Worm (Caenorhabditis elegans): ENCODE results near the gene ins-6.
"Not testable (repeated sequence)": the region's sequence is repeated elsewhere in the genome, so short reads cannot be mapped to it uniquely, and the experiment has no call there.

ins-6 gene

DNA sequence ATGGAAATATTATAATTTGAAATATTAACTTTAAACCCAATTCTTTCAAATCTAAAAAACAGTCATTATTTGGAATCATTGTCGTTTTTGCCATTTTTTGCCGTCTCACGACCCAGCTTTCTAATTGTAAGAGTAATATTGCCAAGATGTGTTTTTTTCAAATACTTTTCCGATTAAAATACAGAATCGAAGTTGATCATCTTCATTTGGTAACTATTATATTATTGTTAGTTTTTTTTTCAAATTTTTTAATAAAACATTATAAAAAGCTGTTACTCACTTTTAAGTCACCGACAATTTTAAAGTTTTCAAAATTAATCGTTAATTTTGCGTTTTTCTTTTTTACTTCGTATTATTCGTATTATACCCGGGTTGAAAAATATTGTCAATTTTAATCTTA is 3.0 kb upstream of the ins-6 start, which contains the start of gene ins-5:
Gene ins-5 (plus strand): TSS at position 301 of the 400 bp plus-strand sequence.
- TF ChIP-seq dve-1 (tag; optimal IDR thresholded peaks at IDR 0.05) (no peak), sdc-2 (tag; optimal IDR thresholded peaks at IDR 0.05) (no peak), eyg-1 (tag; optimal IDR thresholded peaks at IDR 0.05) (no peak), fkh-10 (GFP tag; optimal IDR thresholded peaks at IDR 0.05) (no peak), pag-3 (tag; optimal IDR thresholded peaks at IDR 0.05; ENCODE audit: borderline replicate concordance) (no peak), elt-2 (tag; optimal IDR thresholded peaks at IDR 0.05) (no peak), syd-9 (tag; optimal IDR thresholded peaks at IDR 0.05) (no peak), lim-6 (tag; optimal IDR thresholded peaks at IDR 0.05) (no peak), ets-4 (tag; optimal IDR thresholded peaks at IDR 0.05) (no peak), madf-2 (tag; optimal IDR thresholded peaks at IDR 0.05) (no peak), sox-4 (tag; optimal IDR thresholded peaks at IDR 0.05) (no peak), fax-1 (tag; optimal IDR thresholded peaks at IDR 0.05) (no peak), pqm-1 (tag; optimal IDR thresholded peaks at IDR 0.05) (no peak), ceh-24 (tag; optimal IDR thresholded peaks at IDR 0.05) (no peak), unc-42 (tag; optimal IDR thresholded peaks at IDR 0.05) (no peak), ceh-31 (tag; optimal IDR thresholded peaks at IDR 0.05) (no peak), lin-11 (tag; optimal IDR thresholded peaks at IDR 0.05) (no peak), ceh-48 (tag; optimal IDR thresholded peaks at IDR 0.05) (no peak), ceh-34 (tag; optimal IDR thresholded peaks at IDR 0.05) (no peak), pax-1 (tag; optimal IDR thresholded peaks at IDR 0.05) (no peak)

DNA sequence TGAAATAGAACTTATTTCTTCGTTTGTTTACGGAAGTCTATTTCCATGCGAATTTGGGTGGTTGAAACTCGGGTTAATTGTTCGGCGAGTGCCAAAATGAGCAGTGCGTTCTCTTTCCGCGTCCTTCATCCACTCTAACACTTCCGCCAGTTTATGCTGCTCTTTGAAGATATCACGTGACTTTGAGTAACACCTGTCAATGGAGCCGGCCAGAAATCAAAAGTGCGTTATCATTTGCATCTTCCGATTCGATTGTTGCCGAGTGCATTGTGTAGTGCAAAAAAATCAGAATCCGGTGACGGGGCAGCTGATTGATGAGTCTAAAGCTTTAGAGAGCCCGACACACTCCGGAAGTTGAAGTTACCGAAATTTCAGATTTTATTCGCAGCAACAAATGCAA is 768 bp downstream of the ins-6 start:
- TF ChIP-seq hlh-30 (tag; optimal IDR thresholded peaks at IDR 0.05; ENCODE audit: insufficient read depth) (peak; percentile 46), unc-55 (GFP tag; optimal IDR thresholded peaks at IDR 0.05) (peak; percentile 68), ceh-2 (tag; optimal IDR thresholded peaks at IDR 0.05) (no peak)

DNA sequence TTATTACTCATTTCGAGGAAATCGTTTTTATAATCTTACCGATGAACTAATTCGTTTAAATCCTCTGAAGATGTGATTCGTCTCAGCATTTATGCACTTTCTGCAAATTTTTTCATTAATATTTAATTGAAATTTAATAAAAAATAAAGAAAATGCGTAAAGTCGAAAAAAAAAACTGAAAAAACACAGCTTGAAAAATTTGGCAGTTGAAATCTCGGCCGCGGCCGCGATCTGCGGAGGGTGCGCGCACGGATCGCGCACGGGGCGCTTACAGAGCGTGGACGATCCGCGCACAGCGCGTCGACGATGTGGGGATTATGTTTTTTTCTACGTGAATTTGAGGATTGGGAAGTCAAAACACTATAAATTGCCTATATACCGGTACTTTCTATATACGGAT is 8.7 kb downstream of the ins-6 start, which contains the start of gene ZK84.4:
Gene ZK84.4 (minus strand): TSS at position 101 of the 400 bp plus-strand sequence.
- TF ChIP-seq hlh-6 (tag; optimal IDR thresholded peaks at IDR 0.05); ceh-45 (GFP tag; IDR thresholded peaks at IDR 0.05); hlh-8 (tag; optimal IDR thresholded peaks at IDR 0.05): not testable (repeated sequence)

DNA sequence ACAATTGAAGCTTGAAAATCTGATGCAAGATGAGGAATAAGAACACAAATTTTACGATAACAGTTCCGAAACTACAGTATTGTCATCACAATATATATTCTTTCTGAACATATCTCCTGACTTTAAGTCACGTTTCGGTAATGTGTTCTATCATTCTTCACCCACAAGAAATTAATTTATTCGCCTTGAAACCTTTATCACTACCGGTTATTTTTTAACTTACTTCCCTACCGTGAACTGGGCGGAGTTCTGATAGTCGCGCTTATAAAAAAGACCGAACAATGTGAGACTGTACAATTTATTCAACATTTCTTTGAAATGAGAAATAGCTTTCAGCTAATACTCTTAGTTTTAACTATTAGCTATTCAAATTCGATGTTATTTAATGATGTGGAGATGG is 10.3 kb downstream of the ins-6 start, which contains the start of gene ins-20:
Gene ins-20 (plus strand): TSS at position 301 of the 400 bp plus-strand sequence.
- TF ChIP-seq hlh-30 (tag; optimal IDR thresholded peaks at IDR 0.05; ENCODE audit: insufficient read depth) (no peak), Y22D7AL.16 (tag; optimal IDR thresholded peaks at IDR 0.05) (no peak), T23F11.4 (GFP tag; optimal IDR thresholded peaks at IDR 0.05) (no peak), lin-11 (tag; optimal IDR thresholded peaks at IDR 0.05) (no peak), zip-5 (tag; optimal IDR thresholded peaks at IDR 0.05) (no peak), che-1 (tag; optimal IDR thresholded peaks at IDR 0.05) (no peak), unc-86 (tag; optimal IDR thresholded peaks at IDR 0.05) (no peak), nhr-232 (tag; optimal IDR thresholded peaks at IDR 0.05) (no peak), ahr-1 (tag; optimal IDR thresholded peaks at IDR 0.05) (no peak), pha-2 (tag; optimal IDR thresholded peaks at IDR 0.05) (no peak), ceh-45 (GFP tag; IDR thresholded peaks at IDR 0.05) (no peak), mec-3 (tag; optimal IDR thresholded peaks at IDR 0.05; ENCODE audit: borderline replicate concordance) (no peak), ceh-31 (tag; optimal IDR thresholded peaks at IDR 0.05) (no peak), elt-4 (tag; optimal IDR thresholded peaks at IDR 0.05) (no peak), ama-1 (optimal IDR thresholded peaks at IDR 0.05) (no peak), tbx-7 (tag; optimal IDR thresholded peaks at IDR 0.05) (no peak), rnt-1 (tag; optimal IDR thresholded peaks at IDR 0.05) (no peak), lim-6 (tag; optimal IDR thresholded peaks at IDR 0.05) (no peak), eyg-1 (tag; optimal IDR thresholded peaks at IDR 0.05) (no peak)
